Worm (Caenorhabditis elegans) whole organism, L1 larva: ENCODE data around the gene T05A8.6.

Source experiments
- ama-1 ChIP-seq: fragments of 150-350 bp; optimal IDR thresholded peaks from 2 replicates; lab custom pipeline; 2014
- nhr-85 ChIP-seq: sonication (generic microtip); peaks from one replicate; lab custom pipeline; 2016; ENCODE audit warnings: missing genetic modification characterization, inconsistent platforms, missing compliant biosample characterization

- no peak for TF ChIP-seq nhr-85
- no peak for TF ChIP-seq ama-1 (lab: Kevin White, UChicago)
These were observed 36.8 kb downstream of the T05A8.6 start, which contains the start of gene sri-60 for ce11 chrII:2702757-2703156.
